Worm (Caenorhabditis elegans) whole organism, midembryonic: ENCODE results near the gene B0546.3.
"Not testable (repeated sequence)": the region's sequence is repeated elsewhere in the genome, so short reads cannot be mapped to it uniquely, and the experiment has no call there.

Source experiments
- T22C8.4 ChIP-seq: fragments of 200-800 bp; sonication (Bioruptor generic); IDR thresholded peaks from 2 replicates; pipeline ENCODE4 v1.3.6; 2022; ENCODE audit warnings: missing genetic modification characterization, missing compliant biosample characterization
- cog-1 ChIP-seq: sonication (generic microtip); optimal IDR thresholded peaks from 2 replicates; lab custom pipeline; 2016; ENCODE audit warnings: missing genetic modification characterization, missing compliant biosample characterization
- flt-1 ChIP-seq: fragments of 200-800 bp; sonication (Bioruptor generic); IDR thresholded peaks from 2 replicates; pipeline ENCODE4 v1.3.6; 2022; ENCODE audit warnings: missing genetic modification characterization, missing compliant biosample characterization
- ref-1 ChIP-seq: fragments of 200-800 bp; sonication (Bioruptor generic); conservative IDR thresholded peaks from 2 replicates; pipeline ENCODE4 v1.3.6; 2022; ENCODE audit warnings: missing genetic modification reagents, missing genetic modification characterization, missing compliant biosample characterization

- TF ChIP-seq flt-1 (GFP tag; lab: Robert Waterston, UW); cog-1 (tag; lab: Kevin White, UChicago); T22C8.4 (GFP tag; lab: Robert Waterston, UW); ref-1 (GFP tag; lab: Robert Waterston, UW): not testable (repeated sequence)
Measured at ce11 chrIV:3389999-3390398, 7.4 kb upstream of the B0546.3 start, which contains the start of gene B0546.5.
